Fruit fly (Drosophila melanogaster) whole organism, embryonic: ENCODE measurements around the gene CG17930.

Source experiments
- Adf1 ChIP-seq: fragments of 200-800 bp; sonication (Bioruptor generic); IDR thresholded peaks from 2 replicates; pipeline ENCODE4 v1.3.6; 2022; ENCODE audit warnings: missing biosample characterization, missing genetic modification characterization
- Aef1 ChIP-seq: fragments of 200-800 bp; sonication (Bioruptor generic); IDR thresholded peaks from 3 replicates; pipeline ENCODE4 v1.3.6; 2022; ENCODE audit warnings: missing biosample characterization, missing genetic modification characterization
- Antp ChIP-seq: fragments of 200-800 bp; sonication (Bioruptor generic); optimal IDR thresholded peaks from 3 replicates; lab custom pipeline; 2016; ENCODE audit warnings: missing biosample characterization, missing genetic modification characterization
- Atf-2 ChIP-seq: fragments of 200-800 bp; sonication (Bioruptor generic); optimal IDR thresholded peaks from 2 replicates; lab custom pipeline; 2016; ENCODE audit warnings: missing biosample characterization, missing genetic modification characterization
- Blimp-1 ChIP-seq: fragments of 200-800 bp; sonication (Bioruptor generic); optimal IDR thresholded peaks from 3 replicates; lab custom pipeline; 2018; ENCODE audit warnings: missing biosample characterization, missing genetic modification characterization, mild to moderate bottlenecking, moderate library complexity, missing genetic modification reagents
- Bteb2 ChIP-seq: fragments of 200-800 bp; sonication (Bioruptor generic); optimal IDR thresholded peaks from 2 replicates; lab custom pipeline; 2016; ENCODE audit warnings: missing biosample characterization, missing genetic modification characterization
- CG10462 ChIP-seq: fragments of 200-800 bp; sonication (Bioruptor generic); optimal IDR thresholded peaks from 2 replicates; lab custom pipeline; 2016; ENCODE audit warnings: missing biosample characterization, missing genetic modification characterization
- CG10959 ChIP-seq: fragments of 200-800 bp; sonication (Bioruptor generic); IDR thresholded peaks from 2 replicates; pipeline ENCODE4 v1.3.6; 2022; ENCODE audit warnings: missing biosample characterization, missing genetic modification characterization
- CG11398 ChIP-seq: fragments of 200-800 bp; sonication (Bioruptor generic); optimal IDR thresholded peaks from 2 replicates; lab custom pipeline; 2016; ENCODE audit warnings: missing biosample characterization, missing genetic modification characterization
- CG12219 ChIP-seq: fragments of 200-800 bp; sonication (Bioruptor generic); optimal IDR thresholded peaks from 3 replicates; lab custom pipeline; 2018; ENCODE audit warnings: missing biosample characterization, mild to moderate bottlenecking, missing genetic modification characterization
- CG14860 ChIP-seq: fragments of 200-800 bp; sonication (Bioruptor generic); IDR thresholded peaks from 3 replicates; pipeline ENCODE4 v1.3.6; 2022; ENCODE audit warnings: missing biosample characterization, missing genetic modification characterization; ENCODE audit not compliant: partially characterized antibody
- CG15073 ChIP-seq: fragments of 200-800 bp; sonication (Bioruptor generic); optimal IDR thresholded peaks from 2 replicates; lab custom pipeline; 2016; ENCODE audit warnings: missing biosample characterization, missing genetic modification characterization
- CG15696 ChIP-seq: fragments of 200-800 bp; sonication (Bioruptor generic); optimal IDR thresholded peaks from 2 replicates; lab custom pipeline; 2019; ENCODE audit warnings: missing biosample characterization, mild to moderate bottlenecking, missing genetic modification characterization, moderate library complexity
- CG17829 ChIP-seq: fragments of 200-800 bp; optimal IDR thresholded peaks from 2 replicates; lab custom pipeline; 2019; ENCODE audit warnings: missing biosample characterization, mild to moderate bottlenecking, missing genetic modification characterization, moderate library complexity
- CG18599 ChIP-seq: fragments of 200-800 bp; sonication (Bioruptor generic); optimal IDR thresholded peaks from 3 replicates; lab custom pipeline; 2017; ENCODE audit warnings: missing biosample characterization, missing genetic modification characterization, mild to moderate bottlenecking, moderate library complexity, missing genetic modification reagents
- CG2120 ChIP-seq: fragments of 200-800 bp; sonication (Bioruptor generic); optimal IDR thresholded peaks from 3 replicates; lab custom pipeline; 2016; ENCODE audit warnings: missing biosample characterization, missing genetic modification characterization
- CG2199 ChIP-seq: fragments of 200-800 bp; sonication (Bioruptor generic); IDR thresholded peaks from 3 replicates; pipeline ENCODE4 v1.3.6; 2022; ENCODE audit warnings: missing biosample characterization, missing genetic modification characterization
- CG31365 ChIP-seq: fragments of 200-800 bp; sonication (Bioruptor generic); optimal IDR thresholded peaks from 2 replicates; lab custom pipeline; 2018; ENCODE audit warnings: missing biosample characterization, mild to moderate bottlenecking, missing genetic modification characterization
- CG32532 ChIP-seq: fragments of 200-800 bp; sonication (Bioruptor generic); IDR thresholded peaks from 2 replicates; pipeline ENCODE4 v1.3.6; 2022; ENCODE audit warnings: missing biosample characterization, missing genetic modification characterization
- CG4404 ChIP-seq: fragments of 200-800 bp; sonication (Bioruptor generic); IDR thresholded peaks from 2 replicates; pipeline ENCODE4 v1.3.6; 2022; ENCODE audit warnings: missing biosample characterization, missing genetic modification characterization
- CG6854 ChIP-seq: fragments of 200-800 bp; sonication (Bioruptor generic); optimal IDR thresholded peaks from 3 replicates; lab custom pipeline; 2017; ENCODE audit warnings: missing biosample characterization, mild to moderate bottlenecking, missing genetic modification characterization
- CG7372 ChIP-seq: fragments of 200-800 bp; sonication (Bioruptor generic); IDR thresholded peaks from 2 replicates; pipeline ENCODE4 v1.3.6; 2022; ENCODE audit warnings: missing biosample characterization, missing genetic modification characterization
- CG7987 ChIP-seq: fragments of 200-800 bp; sonication (Bioruptor generic); optimal IDR thresholded peaks from 2 replicates; lab custom pipeline; 2018; ENCODE audit warnings: missing biosample characterization, mild to moderate bottlenecking, missing genetic modification characterization, moderate library complexity
- CG8359 ChIP-seq: fragments of 200-800 bp; sonication (Bioruptor generic); optimal IDR thresholded peaks from 2 replicates; lab custom pipeline; 2017; ENCODE audit warnings: missing biosample characterization, mild to moderate bottlenecking, missing genetic modification characterization, borderline replicate concordance
- CG8944 ChIP-seq: fragments of 200-800 bp; sonication (Bioruptor generic); optimal IDR thresholded peaks from 3 replicates; lab custom pipeline; 2016; ENCODE audit warnings: missing biosample characterization, missing genetic modification characterization
- CG9437 ChIP-seq: fragments of 200-800 bp; sonication (Bioruptor generic); optimal IDR thresholded peaks from 2 replicates; lab custom pipeline; 2018; ENCODE audit warnings: missing biosample characterization, mild to moderate bottlenecking, missing genetic modification characterization
- CG9817 ChIP-seq: fragments of 200-800 bp; sonication (Bioruptor generic); optimal IDR thresholded peaks from 2 replicates; lab custom pipeline; 2018; ENCODE audit warnings: missing biosample characterization, mild to moderate bottlenecking, missing genetic modification characterization, moderate library complexity
- CkIIα-i1 ChIP-seq: fragments of 200-800 bp; sonication (Bioruptor generic); IDR thresholded peaks from 2 replicates; pipeline ENCODE4 v1.3.6; 2022; ENCODE audit warnings: missing biosample characterization, missing genetic modification characterization
- D19A ChIP-seq: fragments of 200-800 bp; optimal IDR thresholded peaks from 3 replicates; lab custom pipeline; 2019; ENCODE audit warnings: missing biosample characterization, mild to moderate bottlenecking, missing genetic modification characterization, moderate library complexity
- E2f2 ChIP-seq: fragments of 200-800 bp; sonication (Bioruptor generic); IDR thresholded peaks from 2 replicates; pipeline ENCODE4 v1.3.6; 2022; ENCODE audit warnings: missing biosample characterization, missing genetic modification characterization
- Fer3 ChIP-seq: fragments of 200-800 bp; sonication (Bioruptor generic); optimal IDR thresholded peaks from 2 replicates; lab custom pipeline; 2018; ENCODE audit warnings: missing biosample characterization, mild to moderate bottlenecking, missing genetic modification characterization, moderate library complexity
- HmgD ChIP-seq: fragments of 200-800 bp; sonication (Bioruptor generic); optimal IDR thresholded peaks from 3 replicates; lab custom pipeline; 2016; ENCODE audit warnings: missing biosample characterization, missing genetic modification characterization
- Hr78 ChIP-seq, 2 experiments: fragments of 200-800 bp in 1 of 2; fragments of >200 bp in 1 of 2; sonication (Bioruptor generic) in 1 of 2; optimal IDR thresholded peaks; 2 replicates each; lab custom pipeline; 2017 to 2019; ENCODE audit warnings: missing biosample characterization in 2 of 2, missing genetic modification characterization in 2 of 2, mild to moderate bottlenecking in 1 of 2, moderate library complexity in 1 of 2
- Jarid2 ChIP-seq: fragments of 200-800 bp; sonication (Bioruptor generic); optimal IDR thresholded peaks from 3 replicates; lab custom pipeline; 2017; ENCODE audit warnings: mild to moderate bottlenecking, missing biosample characterization, missing genetic modification reagents, missing genetic modification characterization
- Lim3 ChIP-seq: fragments of 200-800 bp; sonication (Bioruptor generic); IDR thresholded peaks from 2 replicates; pipeline ENCODE4 v1.3.6; 2022; ENCODE audit warnings: missing biosample characterization, missing genetic modification characterization
- Spps ChIP-seq: fragments of 200-800 bp; sonication (Bioruptor generic); optimal IDR thresholded peaks from 2 replicates; lab custom pipeline; 2018; ENCODE audit warnings: missing biosample characterization, mild to moderate bottlenecking, missing genetic modification characterization
- ac ChIP-seq: fragments of 200-800 bp; sonication (Bioruptor generic); optimal IDR thresholded peaks from 3 replicates; lab custom pipeline; 2017; ENCODE audit warnings: missing biosample characterization, mild to moderate bottlenecking, missing genetic modification characterization
- az2 ChIP-seq: fragments of 200-800 bp; sonication (Bioruptor generic); optimal IDR thresholded peaks from 3 replicates; lab custom pipeline; 2016; ENCODE audit warnings: missing biosample characterization, missing genetic modification characterization
- br ChIP-seq: fragments of >200 bp; optimal IDR thresholded peaks from 2 replicates; lab custom pipeline; 2017
- ham ChIP-seq: fragments of 200-800 bp; sonication (Bioruptor generic); IDR thresholded peaks from 2 replicates; pipeline ENCODE4 v1.3.6; 2022; ENCODE audit warnings: missing biosample characterization, missing genetic modification characterization
- inv ChIP-seq: fragments of 200-800 bp; sonication (Bioruptor generic); IDR thresholded peaks from 2 replicates; pipeline ENCODE4 v1.3.6; 2022; ENCODE audit warnings: missing biosample characterization, missing genetic modification characterization; ENCODE audit not compliant: partially characterized antibody
- ken ChIP-seq: fragments of 200-800 bp; sonication (Bioruptor generic); IDR thresholded peaks from 3 replicates; pipeline ENCODE4 v1.3.6; 2022; ENCODE audit warnings: missing biosample characterization, missing genetic modification characterization
- maf-S ChIP-seq: fragments of 200-800 bp; sonication (Bioruptor generic); optimal IDR thresholded peaks from 2 replicates; lab custom pipeline; 2016; ENCODE audit warnings: missing biosample characterization, missing genetic modification characterization
- mam ChIP-seq: fragments of 200-800 bp; sonication (Bioruptor generic); optimal IDR thresholded peaks from 3 replicates; lab custom pipeline; 2016; ENCODE audit warnings: missing biosample characterization, missing genetic modification characterization
- nom ChIP-seq: fragments of 200-800 bp; sonication (Bioruptor generic); optimal IDR thresholded peaks from 2 replicates; lab custom pipeline; 2017; ENCODE audit warnings: missing biosample characterization, missing genetic modification characterization, mild to moderate bottlenecking, moderate library complexity, missing genetic modification reagents
- pfk ChIP-seq: fragments of 200-800 bp; sonication (Bioruptor generic); optimal IDR thresholded peaks from 2 replicates; lab custom pipeline; 2018; ENCODE audit warnings: missing biosample characterization, mild to moderate bottlenecking, missing genetic modification characterization, moderate library complexity
- sens-2 ChIP-seq: fragments of 200-800 bp; sonication (Bioruptor generic); IDR thresholded peaks from 2 replicates; pipeline ENCODE4 v1.3.6; 2022; ENCODE audit warnings: missing biosample characterization, missing genetic modification characterization
- stwl ChIP-seq: fragments of 200-800 bp; sonication (Bioruptor generic); optimal IDR thresholded peaks from 3 replicates; lab custom pipeline; 2018; ENCODE audit warnings: missing biosample characterization, mild to moderate bottlenecking, missing genetic modification characterization, moderate library complexity
- tgo ChIP-seq: fragments of 200-800 bp; sonication (Bioruptor generic); IDR thresholded peaks from 3 replicates; pipeline ENCODE4 v1.3.6; 2022; ENCODE audit warnings: missing biosample characterization, missing genetic modification characterization
- vnd ChIP-seq: fragments of 200-800 bp; sonication (Bioruptor generic); IDR thresholded peaks from 3 replicates; pipeline ENCODE4 v1.3.6; 2022; ENCODE audit warnings: missing biosample characterization, missing genetic modification characterization; ENCODE audit not compliant: partially characterized antibody
- z ChIP-seq: fragments of 200-800 bp; sonication (Bioruptor generic); IDR thresholded peaks from 3 replicates; pipeline ENCODE4 v1.3.6; 2022; ENCODE audit warnings: missing biosample characterization, missing genetic modification characterization

The CG17930 gene

dm6 chr3R:16337053-16337385 lies 9.4 kb downstream of the CG17930 start (continued):
- TF ChIP-seq tgo (GFP tag; lab: Robert Waterston, UW): peak; percentile 16; the same call in 1 of the 3 replicates
- peak in 1 of 2 experiments; percentile 56 for TF ChIP-seq Hr78 (GFP tag; optimal IDR thresholded peaks at IDR 0.05; lab: Kevin White, UChicago)
- TF ChIP-seq CG32532 (GFP tag; lab: Robert Waterston, UW): no peak
- TF ChIP-seq z (GFP tag; lab: Robert Waterston, UW): peak; percentile 45; the same call in 1 of the 3 replicates
- TF ChIP-seq Aef1: no peak; the same call in 2 of the 3 replicates
- TF ChIP-seq maf-S (GFP tag; lab: Kevin White, UChicago): no peak
- no peak for TF ChIP-seq CG7987 (GFP tag; lab: Kevin White, UChicago)
- peak; percentile 48 for TF ChIP-seq CG12219 (GFP tag; lab: Kevin White, UChicago)
- no peak for TF ChIP-seq CG9437 (GFP tag; lab: Kevin White, UChicago)
- no peak for TF ChIP-seq CG14860 (GFP tag; lab: Robert Waterston, UW)
- 0 out of 2 replicates have a peak, but pooled peaks have one; percentile 17 for TF ChIP-seq E2f2 (GFP tag; lab: Robert Waterston, UW)
- TF ChIP-seq ken (GFP tag; lab: Robert Waterston, UW): 0 out of 3 replicates have a peak, but pooled peaks have one; percentile 16
- TF ChIP-seq az2: peak; percentile 62
- TF ChIP-seq Atf-2 (GFP tag; lab: Kevin White, UChicago): peak; percentile 24
- TF ChIP-seq CG10462: peak; percentile 36
- peak; percentile 45 for TF ChIP-seq stwl (tag; lab: Kevin White, UChicago)
- no peak for TF ChIP-seq CG7372 (GFP tag; lab: Robert Waterston, UW)
- TF ChIP-seq CG8359: peak; percentile 63
- TF ChIP-seq ham: no peak
- TF ChIP-seq Lim3 (GFP tag; lab: Robert Waterston, UW): no peak
- TF ChIP-seq inv (GFP tag; lab: Robert Waterston, UW): no peak
- TF ChIP-seq nom (GFP tag; lab: Kevin White, UChicago): no peak
- TF ChIP-seq HmgD: peak; percentile 20
- TF ChIP-seq CG11398 (GFP tag; lab: Kevin White, UChicago): no peak
- TF ChIP-seq Blimp-1: peak; percentile 62
- no peak for TF ChIP-seq CG2199 (GFP tag; lab: Robert Waterston, UW)
- TF ChIP-seq CG15696 (tag; lab: Kevin White, UChicago): peak; percentile 88
- peak; percentile 6 for TF ChIP-seq Jarid2
- peak; percentile 83 for TF ChIP-seq CG17829 (tag; lab: Kevin White, UChicago)
- TF ChIP-seq CG6854 (GFP tag; lab: Kevin White, UChicago): no peak
- TF ChIP-seq Spps (tag; lab: Kevin White, UChicago): peak; percentile 78
- no peak for TF ChIP-seq D19A (tag; lab: Kevin White, UChicago)
- peak; percentile 48 for TF ChIP-seq Antp (GFP tag; lab: Kevin White, UChicago)
- no peak for TF ChIP-seq br (lab: Kevin White, UChicago)
- peak; percentile 15 for TF ChIP-seq mam (GFP tag; lab: Kevin White, UChicago)
- no peak for TF ChIP-seq CG18599
- TF ChIP-seq CG15073 (GFP tag; lab: Kevin White, UChicago): no peak
- TF ChIP-seq CG9817 (tag; lab: Kevin White, UChicago): no peak
- no peak for TF ChIP-seq pfk (GFP tag; lab: Kevin White, UChicago)
- TF ChIP-seq CG10959 (GFP tag; lab: Robert Waterston, UW): peak; percentile 77
- peak; percentile 91 for TF ChIP-seq ac
- no peak for TF ChIP-seq vnd
- TF ChIP-seq CG31365 (tag; lab: Kevin White, UChicago): no peak
- TF ChIP-seq Adf1 (GFP tag; lab: Robert Waterston, UW): no peak
- no peak for TF ChIP-seq sens-2 (GFP tag; lab: Robert Waterston, UW)
- TF ChIP-seq Bteb2 (GFP tag; lab: Kevin White, UChicago): no peak
- peak; percentile 87 for TF ChIP-seq CG4404 (GFP tag; lab: Robert Waterston, UW)
- peak; percentile 59 for TF ChIP-seq CG8944
- peak; percentile 20 for TF ChIP-seq Fer3 (tag; lab: Kevin White, UChicago)
- no peak for TF ChIP-seq CkIIα-i1
- no peak for TF ChIP-seq CG2120 (GFP tag; lab: Kevin White, UChicago)
